Comparison of ENCODE assay signal across 2 fruit fly cellular contexts in the genomic region with DNA sequence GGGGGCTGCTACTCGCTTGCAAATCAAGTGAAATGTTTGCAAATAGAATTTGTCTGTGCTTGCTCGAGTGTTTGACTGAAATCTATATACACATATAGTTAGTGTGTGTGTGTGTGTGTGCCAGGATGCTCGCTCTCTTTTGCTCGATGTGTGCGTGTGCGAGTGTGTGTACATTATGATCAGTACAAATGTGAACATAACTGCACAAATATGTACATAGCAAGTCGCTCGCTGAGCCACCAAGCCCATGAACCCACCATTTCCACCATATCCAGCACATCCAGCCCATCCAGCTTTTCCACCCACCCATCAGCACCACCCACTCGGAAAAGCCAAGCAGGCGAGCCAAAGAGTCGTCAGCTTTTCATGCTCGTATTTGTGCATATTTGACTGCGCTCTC.
A peak's percentile ranks its signal among the peaks of the same experiment; 100 is the strongest.
TF ChIP-seq lines count a peak whose summit lies in the region.

No protein-coding gene starts in this region.

- TF ChIP-seq CTCF in whole organism, embryonic (GFP tag; optimal IDR thresholded peaks at IDR 0.05; lab: Kevin White, UChicago), result no peak

TF ChIP-seq in whole organism, embryonic, 481 proteins besides CTCF, POLR2A, EP300 and RAD21 (continues in another document):
- no peak for TF ChIP-seq CG7928 (GFP tag; optimal IDR thresholded peaks at IDR 0.05; lab: Kevin White, UChicago)
- TF ChIP-seq CG16813 (GFP tag; IDR thresholded peaks at IDR 0.05; lab: Robert Waterston, UW; ENCODE audit: partially characterized antibody), result no peak
- TF ChIP-seq inv (GFP tag; IDR thresholded peaks at IDR 0.05; lab: Robert Waterston, UW; ENCODE audit: partially characterized antibody), result no peak
- TF ChIP-seq CG12155 (GFP tag; optimal IDR thresholded peaks at IDR 0.05; lab: Kevin White, UChicago), result no peak
- no peak for TF ChIP-seq CG9876 (GFP tag; optimal IDR thresholded peaks at IDR 0.05; lab: Kevin White, UChicago)
- no peak for TF ChIP-seq Taf1 (GFP tag; IDR thresholded peaks at IDR 0.05; lab: Robert Waterston, UW)
- TF ChIP-seq CG12942 (GFP tag; optimal IDR thresholded peaks at IDR 0.05; lab: Kevin White, UChicago), result no peak
- TF ChIP-seq dan (GFP tag; IDR thresholded peaks at IDR 0.05; lab: Robert Waterston, UW), result no peak
- TF ChIP-seq chm (GFP tag; IDR thresholded peaks at IDR 0.05; lab: Robert Waterston, UW), result no peak
- peak; percentile 22 for TF ChIP-seq ewg (GFP tag; optimal IDR thresholded peaks at IDR 0.05; lab: Kevin White, UChicago)
- TF ChIP-seq her (GFP tag; optimal IDR thresholded peaks at IDR 0.05; lab: Kevin White, UChicago), result no peak
- TF ChIP-seq NC2β (GFP tag; optimal IDR thresholded peaks at IDR 0.05; lab: Kevin White, UChicago), result no peak
- TF ChIP-seq sim (GFP tag; IDR thresholded peaks at IDR 0.05; lab: Robert Waterston, UW), result 0 out of 2 replicates have a peak, but pooled peaks have one; percentile 41
- TF ChIP-seq CG8924 (tag; optimal IDR thresholded peaks at IDR 0.05; lab: Kevin White, UChicago), result no peak
- no peak for TF ChIP-seq usp (GFP tag; optimal IDR thresholded peaks at IDR 0.05; lab: Kevin White, UChicago)
- TF ChIP-seq eyg (GFP tag; optimal IDR thresholded peaks at IDR 0.05; lab: Kevin White, UChicago), result no peak
- TF ChIP-seq CG4730 (GFP tag; IDR thresholded peaks at IDR 0.05; lab: Robert Waterston, UW), result no peak
- TF ChIP-seq Spps (tag; optimal IDR thresholded peaks at IDR 0.05; lab: Kevin White, UChicago), result no peak
- TF ChIP-seq HLH4C (GFP tag; IDR thresholded peaks at IDR 0.05; lab: Robert Waterston, UW; ENCODE audit: partially characterized antibody), result no peak
- TF ChIP-seq CG4328 (GFP tag; optimal IDR thresholded peaks at IDR 0.05; lab: Kevin White, UChicago), result no peak
- TF ChIP-seq CG11456 (GFP tag; IDR thresholded peaks at IDR 0.05; lab: Robert Waterston, UW), result no peak
- no peak for TF ChIP-seq Nf-YB (GFP tag; optimal IDR thresholded peaks at IDR 0.05; lab: Kevin White, UChicago)
- TF ChIP-seq CG6791 (GFP tag; IDR thresholded peaks at IDR 0.05; lab: Robert Waterston, UW; ENCODE audit: partially characterized antibody), result no peak
- no peak for TF ChIP-seq Bteb2 (GFP tag; optimal IDR thresholded peaks at IDR 0.05; lab: Kevin White, UChicago)
- no peak for TF ChIP-seq CG2889 (GFP tag; IDR thresholded peaks at IDR 0.05; lab: Robert Waterston, UW)
- TF ChIP-seq CG12659 (GFP tag; optimal IDR thresholded peaks at IDR 0.05; lab: Kevin White, UChicago), result no peak
- TF ChIP-seq Gug (GFP tag; IDR thresholded peaks at IDR 0.05; lab: Robert Waterston, UW), result no peak
- TF ChIP-seq CkIIα-i1 (GFP tag; IDR thresholded peaks at IDR 0.05; lab: Robert Waterston, UW), result no peak
- TF ChIP-seq Xbp1 (GFP tag; optimal IDR thresholded peaks at IDR 0.05; lab: Kevin White, UChicago), result no peak
- TF ChIP-seq CG4854 (GFP tag; optimal IDR thresholded peaks at IDR 0.05; lab: Kevin White, UChicago), result no peak
- no peak for TF ChIP-seq HLH54F (GFP tag; optimal IDR thresholded peaks at IDR 0.05; lab: Kevin White, UChicago)
- TF ChIP-seq gcm (GFP tag; optimal IDR thresholded peaks at IDR 0.05; lab: Kevin White, UChicago), result no peak
- no peak for TF ChIP-seq CG9817 (tag; optimal IDR thresholded peaks at IDR 0.05; lab: Kevin White, UChicago)
- no peak for TF ChIP-seq CG7357 (GFP tag; IDR thresholded peaks at IDR 0.05; lab: Robert Waterston, UW)
- no peak for TF ChIP-seq Nf-YA (GFP tag; IDR thresholded peaks at IDR 0.05; lab: Robert Waterston, UW)
- TF ChIP-seq CG15011 (GFP tag; optimal IDR thresholded peaks at IDR 0.05; lab: Kevin White, UChicago), result no peak
- TF ChIP-seq bbx (GFP tag; IDR thresholded peaks at IDR 0.05; lab: Robert Waterston, UW; ENCODE audit: partially characterized antibody), result no peak
- no peak for TF ChIP-seq CG1024 (GFP tag; IDR thresholded peaks at IDR 0.05; lab: Robert Waterston, UW)
- TF ChIP-seq p53 (GFP tag; optimal IDR thresholded peaks at IDR 0.05; lab: Kevin White, UChicago), result no peak
- no peak for TF ChIP-seq CG6683 (GFP tag; optimal IDR thresholded peaks at IDR 0.05; lab: Kevin White, UChicago)
- TF ChIP-seq CG3065 (GFP tag; optimal IDR thresholded peaks at IDR 0.05; lab: Kevin White, UChicago), result no peak
- TF ChIP-seq emc (GFP tag; optimal IDR thresholded peaks at IDR 0.05; lab: Kevin White, UChicago), result no peak
- no peak for TF ChIP-seq tx (GFP tag; optimal IDR thresholded peaks at IDR 0.05; lab: Kevin White, UChicago)
- TF ChIP-seq chif (GFP tag; optimal IDR thresholded peaks at IDR 0.05; lab: Kevin White, UChicago), result no peak
- TF ChIP-seq ken (GFP tag; IDR thresholded peaks at IDR 0.05; lab: Robert Waterston, UW), result no peak

TF ChIP-seq in whole organism, prepupa, 60 proteins besides CTCF, POLR2A, EP300 and RAD21:
- peak; percentile 87 for TF ChIP-seq fkh (GFP tag; optimal IDR thresholded peaks at IDR 0.05; lab: Kevin White, UChicago)
- TF ChIP-seq fd85E (GFP tag; optimal IDR thresholded peaks at IDR 0.05; lab: Kevin White, UChicago), result no peak
- no peak for TF ChIP-seq CG3919 (GFP tag; optimal IDR thresholded peaks at IDR 0.05; lab: Kevin White, UChicago)
